Worm (Caenorhabditis elegans): ENCODE data around the gene oac-10.

ce11 chrII:3909301-3909700 lies 39.6 kb downstream of the oac-10 start:
- TF ChIP-seq mab-5 (tag; optimal IDR thresholded peaks at IDR 0.05): no peak
- no peak for TF ChIP-seq nhr-10 (tag; optimal IDR thresholded peaks at IDR 0.05)
- TF ChIP-seq ztf-4 (tag; optimal IDR thresholded peaks at IDR 0.05): no peak
- TF ChIP-seq elt-3 (tag; optimal IDR thresholded peaks at IDR 0.05): no peak

Data from whole organism, L2 larva.